Fruit fly (Drosophila melanogaster) whole organism, embryonic: ENCODE data around the gene Pfdn2.

ENCODE experiments used
- Awh ChIP-seq: fragments of 200-800 bp; sonication (Bioruptor generic); IDR thresholded peaks from 2 replicates; pipeline ENCODE4, ENCODE4 v1.3.6; 2022; ENCODE audit warnings: missing biosample characterization, missing genetic modification characterization
- CG11085 ChIP-seq: fragments of 200-800 bp; sonication (Bioruptor generic); IDR thresholded peaks from 2 replicates; pipeline ENCODE4 v1.3.6; 2022; ENCODE audit warnings: missing biosample characterization, missing genetic modification characterization
- CG11695 ChIP-seq: fragments of 200-800 bp; sonication (Bioruptor generic); IDR thresholded peaks from 3 replicates; pipeline ENCODE4 v1.3.6; 2022; ENCODE audit warnings: missing biosample characterization, missing genetic modification characterization
- CG11696 ChIP-seq: fragments of 200-800 bp; sonication (Bioruptor generic); IDR thresholded peaks from 2 replicates; pipeline ENCODE4 v1.3.6; 2022; ENCODE audit warnings: missing biosample characterization, missing genetic modification characterization
- CG12071 ChIP-seq: fragments of 200-800 bp; sonication (Bioruptor generic); optimal IDR thresholded peaks from 3 replicates; lab custom pipeline; 2018; ENCODE audit warnings: missing biosample characterization, mild to moderate bottlenecking, missing genetic modification characterization
- CG13894 ChIP-seq: fragments of 200-800 bp; sonication (Bioruptor generic); optimal IDR thresholded peaks from 3 replicates; lab custom pipeline; 2018; ENCODE audit warnings: missing biosample characterization, mild to moderate bottlenecking, missing genetic modification characterization, moderate library complexity
- CG14710 ChIP-seq: fragments of 200-800 bp; sonication (Bioruptor generic); optimal IDR thresholded peaks from 3 replicates; lab custom pipeline; 2019; ENCODE audit warnings: missing biosample characterization, mild to moderate bottlenecking, missing genetic modification characterization, moderate library complexity
- CG17359 ChIP-seq: fragments of 200-800 bp; sonication (Bioruptor generic); optimal IDR thresholded peaks from 3 replicates; lab custom pipeline; 2018; ENCODE audit warnings: missing biosample characterization, mild to moderate bottlenecking, missing genetic modification characterization, moderate library complexity
- CG2678 ChIP-seq: fragments of 200-800 bp; sonication (Bioruptor generic); optimal IDR thresholded peaks from 3 replicates; lab custom pipeline; 2019; ENCODE audit warnings: missing biosample characterization, mild to moderate bottlenecking, missing genetic modification characterization, moderate library complexity
- CG32532 ChIP-seq: fragments of 200-800 bp; sonication (Bioruptor generic); IDR thresholded peaks from 2 replicates; pipeline ENCODE4 v1.3.6; 2022; ENCODE audit warnings: missing biosample characterization, missing genetic modification characterization
- CG4282 ChIP-seq: fragments of 200-800 bp; sonication (Bioruptor generic); optimal IDR thresholded peaks from 2 replicates; lab custom pipeline; 2016; ENCODE audit warnings: missing biosample characterization, missing genetic modification characterization
- CG4854 ChIP-seq: fragments of 200-800 bp; sonication (Bioruptor generic); optimal IDR thresholded peaks from 2 replicates; lab custom pipeline; 2016; ENCODE audit warnings: missing biosample characterization, missing genetic modification characterization, inconsistent platforms
- CG6683 ChIP-seq: fragments of 200-800 bp; sonication (Bioruptor generic); optimal IDR thresholded peaks from 2 replicates; lab custom pipeline; 2017; ENCODE audit warnings: missing biosample characterization, mild to moderate bottlenecking, missing genetic modification characterization, missing genetic modification reagents
- CG7963 ChIP-seq: fragments of 200-800 bp; sonication (Bioruptor generic); IDR thresholded peaks from 3 replicates; pipeline ENCODE4 v1.3.6; 2022; ENCODE audit warnings: missing biosample characterization, missing genetic modification characterization; ENCODE audit not compliant: partially characterized antibody
- CG8290 ChIP-seq, 3 experiments: fragments of 200-800 bp; sonication (Bioruptor generic); optimal IDR thresholded peaks; 2 replicates each; lab custom pipeline; 2016 to 2019; ENCODE audit warnings: missing biosample characterization in 3 of 3, missing genetic modification characterization in 3 of 3, mild to moderate bottlenecking in 2 of 3, moderate library complexity in 1 of 3
- CG8765 ChIP-seq: fragments of 200-800 bp; sonication (Bioruptor generic); IDR thresholded peaks from 2 replicates; pipeline ENCODE4 v1.3.6; 2022; ENCODE audit warnings: missing biosample characterization, missing genetic modification characterization
- CG9876 ChIP-seq: fragments of 200-800 bp; sonication (Bioruptor generic); optimal IDR thresholded peaks from 2 replicates; lab custom pipeline; 2016; ENCODE audit warnings: missing biosample characterization, missing genetic modification characterization
- Dll ChIP-seq: fragments of 200-800 bp; sonication (Bioruptor generic); IDR thresholded peaks from 4 replicates; pipeline ENCODE4 v1.3.6; 2022; ENCODE audit warnings: missing biosample characterization, missing genetic modification characterization; ENCODE audit not compliant: partially characterized antibody
- HHEX ChIP-seq: fragments of 200-800 bp; sonication (Bioruptor generic); optimal IDR thresholded peaks from 3 replicates; lab custom pipeline; 2017; ENCODE audit warnings: missing biosample characterization, mild to moderate bottlenecking, missing genetic modification characterization, missing genetic modification reagents
- Lhr ChIP-seq: fragments of 200-800 bp; sonication (Bioruptor generic); optimal IDR thresholded peaks from 3 replicates; lab custom pipeline; 2017; ENCODE audit warnings: mild to moderate bottlenecking, missing biosample characterization, missing genetic modification reagents, missing genetic modification characterization
- NC2α ChIP-seq: fragments of 200-800 bp; sonication (Bioruptor generic); optimal IDR thresholded peaks from 2 replicates; lab custom pipeline; 2016; ENCODE audit warnings: missing biosample characterization, missing genetic modification characterization
- Neu2 ChIP-seq: fragments of 200-800 bp; sonication (Bioruptor generic); optimal IDR thresholded peaks from 3 replicates; lab custom pipeline; 2016; ENCODE audit warnings: missing biosample characterization, missing genetic modification characterization, borderline replicate concordance
- Nf-YB ChIP-seq: fragments of 200-800 bp; sonication (Bioruptor generic); optimal IDR thresholded peaks from 3 replicates; lab custom pipeline; 2019; ENCODE audit warnings: missing biosample characterization, mild to moderate bottlenecking, missing genetic modification characterization, moderate library complexity
- Spps ChIP-seq: fragments of 200-800 bp; sonication (Bioruptor generic); optimal IDR thresholded peaks from 2 replicates; lab custom pipeline; 2018; ENCODE audit warnings: missing biosample characterization, mild to moderate bottlenecking, missing genetic modification characterization
- TFAM ChIP-seq: fragments of 200-800 bp; sonication (Bioruptor generic); optimal IDR thresholded peaks from 2 replicates; lab custom pipeline; 2017; ENCODE audit warnings: missing biosample characterization, missing genetic modification characterization, inconsistent platforms
- Usf ChIP-seq: fragments of 200-800 bp; sonication (Bioruptor generic); optimal IDR thresholded peaks from 2 replicates; lab custom pipeline; 2017; ENCODE audit warnings: missing genotype, missing biosample characterization, missing genetic modification characterization
- Vsx1 ChIP-seq: fragments of 200-800 bp; sonication (Bioruptor generic); optimal IDR thresholded peaks from 2 replicates; lab custom pipeline; 2017; ENCODE audit warnings: missing biosample characterization, mild to moderate bottlenecking, missing genetic modification characterization, missing genetic modification reagents
- ase ChIP-seq: fragments of 200-800 bp; sonication (Bioruptor generic); IDR thresholded peaks from 3 replicates; pipeline ENCODE4 v1.3.6; 2022; ENCODE audit warnings: missing biosample characterization, missing genetic modification characterization
- bab2 ChIP-seq: fragments of 200-800 bp; sonication (Bioruptor generic); optimal IDR thresholded peaks from 2 replicates; lab custom pipeline; 2016; ENCODE audit warnings: missing biosample characterization, missing genetic modification characterization
- chm ChIP-seq: fragments of 200-800 bp; sonication (Bioruptor generic); IDR thresholded peaks from 2 replicates; pipeline ENCODE4 v1.3.6; 2022; ENCODE audit warnings: missing biosample characterization, missing genetic modification characterization
- corto ChIP-seq: fragments of 200-800 bp; sonication (Bioruptor generic); optimal IDR thresholded peaks from 2 replicates; lab custom pipeline; 2016; ENCODE audit warnings: missing biosample characterization, mild to moderate bottlenecking, missing genetic modification characterization, moderate library complexity
- crc ChIP-seq: fragments of 200-800 bp; sonication (Bioruptor generic); optimal IDR thresholded peaks from 2 replicates; lab custom pipeline; 2016; ENCODE audit warnings: missing biosample characterization, missing genetic modification characterization
- emc ChIP-seq: fragments of 200-800 bp; sonication (Bioruptor generic); optimal IDR thresholded peaks from 2 replicates; lab custom pipeline; 2016; ENCODE audit warnings: missing biosample characterization, missing genetic modification characterization
- kni ChIP-seq: fragments of 200-800 bp; sonication (Bioruptor generic); optimal IDR thresholded peaks from 3 replicates; lab custom pipeline; 2017; ENCODE audit warnings: mild to moderate bottlenecking, missing biosample characterization, missing genetic modification reagents, missing genetic modification characterization
- lola ChIP-seq, 3 experiments: fragments of >200 bp in 2 of 3; fragments of 200-800 bp in 1 of 3; sonication (Bioruptor generic) in 1 of 3; optimal IDR thresholded peaks; 2 replicates each; lab custom pipeline; 2017 to 2019; ENCODE audit warnings: missing biosample characterization in 3 of 3, missing genetic modification characterization in 3 of 3, mild to moderate bottlenecking in 1 of 3, moderate library complexity in 1 of 3
- nerfin-1 ChIP-seq: fragments of 200-800 bp; sonication (Bioruptor generic); optimal IDR thresholded peaks from 3 replicates; lab custom pipeline; 2019; ENCODE audit warnings: missing biosample characterization, mild to moderate bottlenecking, missing genetic modification characterization, moderate library complexity
- nerfin-2 ChIP-seq: fragments of 200-800 bp; sonication (Bioruptor generic); IDR thresholded peaks from 2 replicates; pipeline ENCODE4 v1.3.6; 2022; ENCODE audit warnings: missing biosample characterization, missing genetic modification characterization; ENCODE audit not compliant: partially characterized antibody
- otp ChIP-seq: fragments of 200-800 bp; sonication (Bioruptor generic); IDR thresholded peaks from 3 replicates; pipeline ENCODE4, ENCODE4 v1.3.6; 2022; ENCODE audit warnings: missing biosample characterization, missing genetic modification characterization
- p53 ChIP-seq: fragments of 200-800 bp; sonication (Bioruptor generic); optimal IDR thresholded peaks from 2 replicates; lab custom pipeline; 2016; ENCODE audit warnings: missing biosample characterization, missing genetic modification characterization
- pb ChIP-seq: fragments of 200-800 bp; sonication (Bioruptor generic); optimal IDR thresholded peaks from 3 replicates; lab custom pipeline; 2016; ENCODE audit warnings: missing biosample characterization, missing genetic modification characterization
- pfk ChIP-seq: fragments of 200-800 bp; sonication (Bioruptor generic); optimal IDR thresholded peaks from 2 replicates; lab custom pipeline; 2018; ENCODE audit warnings: missing biosample characterization, mild to moderate bottlenecking, missing genetic modification characterization, moderate library complexity
- rib ChIP-seq: fragments of 200-800 bp; sonication (Bioruptor generic); IDR thresholded peaks from 2 replicates; pipeline ENCODE4 v1.3.6; 2022; ENCODE audit warnings: missing biosample characterization, missing genetic modification characterization
- row ChIP-seq: fragments of 200-800 bp; sonication (Bioruptor generic); IDR thresholded peaks from 3 replicates; pipeline ENCODE4 v1.3.6; 2022; ENCODE audit warnings: missing biosample characterization, missing genetic modification characterization
- schlank ChIP-seq: fragments of 200-800 bp; sonication (Bioruptor generic); optimal IDR thresholded peaks from 2 replicates; lab custom pipeline; 2018; ENCODE audit warnings: missing biosample characterization, mild to moderate bottlenecking, missing genetic modification characterization
- stwl ChIP-seq: fragments of 200-800 bp; sonication (Bioruptor generic); optimal IDR thresholded peaks from 3 replicates; lab custom pipeline; 2018; ENCODE audit warnings: missing biosample characterization, mild to moderate bottlenecking, missing genetic modification characterization, moderate library complexity
- tin ChIP-seq: fragments of 200-800 bp; sonication (Bioruptor generic); optimal IDR thresholded peaks from 3 replicates; lab custom pipeline; 2016; ENCODE audit warnings: missing biosample characterization, missing genetic modification characterization
- trh ChIP-seq: fragments of 200-800 bp; sonication (Bioruptor generic); optimal IDR thresholded peaks from 2 replicates; lab custom pipeline; 2016; ENCODE audit warnings: missing biosample characterization, missing genetic modification characterization
- zf30C ChIP-seq: fragments of 200-800 bp; sonication (Bioruptor generic); optimal IDR thresholded peaks from 3 replicates; lab custom pipeline; 2018; ENCODE audit warnings: missing biosample characterization, mild to moderate bottlenecking, missing genetic modification characterization

The Pfdn2 gene

DNA sequence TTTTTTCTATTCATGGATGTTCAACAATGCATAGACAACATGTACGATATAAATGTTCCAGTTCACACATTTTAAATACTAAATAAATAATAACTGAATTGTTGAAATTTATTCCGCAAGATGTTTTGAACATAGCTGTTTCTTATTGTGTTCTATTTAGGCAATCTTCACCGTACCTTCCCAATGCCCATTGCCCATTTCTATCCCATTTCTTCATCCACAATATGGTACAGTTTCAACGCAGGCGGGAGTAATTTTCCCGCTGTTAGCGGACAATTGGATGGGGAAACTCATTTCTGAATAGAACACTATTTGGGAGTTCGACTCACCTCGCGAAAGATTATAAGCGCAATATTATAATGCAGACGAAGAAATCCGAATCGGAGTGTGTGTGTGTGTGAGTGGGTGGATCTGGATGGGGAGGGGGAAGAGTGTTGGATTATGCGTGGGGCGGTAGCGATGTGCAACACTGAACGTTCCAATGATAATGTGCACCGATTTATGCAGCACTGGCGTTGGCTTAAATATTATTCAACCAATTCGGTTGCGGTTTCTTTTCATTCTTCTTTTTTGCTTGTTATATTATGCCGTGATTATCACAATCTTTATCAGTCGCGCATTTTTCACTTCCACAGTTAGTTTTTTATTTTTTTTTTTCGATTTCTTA is 17.9 kb upstream of the Pfdn2 start (continued):
- peak; percentile 4 for TF ChIP-seq bab2 (GFP tag; lab: Kevin White, UChicago)
- TF ChIP-seq CG9876 (GFP tag; lab: Kevin White, UChicago): peak; percentile 59
- peak; percentile 79 for TF ChIP-seq kni (GFP tag; lab: Kevin White, UChicago)
- TF ChIP-seq tin: peak; percentile 62
- TF ChIP-seq CG6683 (GFP tag; lab: Kevin White, UChicago): no peak
- peak; percentile 80 for TF ChIP-seq CG8290 (GFP tag; optimal IDR thresholded peaks at IDR 0.05; lab: Kevin White, UChicago)
- TF ChIP-seq CG8290 (tag; optimal IDR thresholded peaks at IDR 0.05; lab: Kevin White, UChicago): peak; percentile 55 to 78
- TF ChIP-seq pfk (GFP tag; lab: Kevin White, UChicago): no peak
- peak; percentile 84 for TF ChIP-seq chm
- TF ChIP-seq stwl (tag; lab: Kevin White, UChicago): peak; percentile 85
- peak; percentile 22 for TF ChIP-seq crc
- TF ChIP-seq CG4282 (GFP tag; lab: Kevin White, UChicago): no peak
- TF ChIP-seq CG12071 (GFP tag; lab: Kevin White, UChicago): no peak
- no peak for TF ChIP-seq TFAM (GFP tag; lab: Kevin White, UChicago)
- TF ChIP-seq pb (GFP tag; lab: Kevin White, UChicago): peak; percentile 20
- peak; percentile 14 for TF ChIP-seq CG4854 (GFP tag; lab: Kevin White, UChicago)
- TF ChIP-seq p53 (GFP tag; lab: Kevin White, UChicago): peak; percentile 29
- no peak for TF ChIP-seq lola (GFP tag; optimal IDR thresholded peaks at IDR 0.05; lab: Kevin White, UChicago)
- TF ChIP-seq zf30C (GFP tag; lab: Kevin White, UChicago): no peak
- TF ChIP-seq CG11695 (GFP tag; lab: Robert Waterston, UW): 0 out of 3 replicates have a peak, but pooled peaks have one; percentile 15
- TF ChIP-seq CG11085 (GFP tag; lab: Robert Waterston, UW): no peak
- no peak for TF ChIP-seq Lhr
- peak; percentile 18 for TF ChIP-seq CG14710 (tag; lab: Kevin White, UChicago)
- no peak for TF ChIP-seq trh (GFP tag; lab: Kevin White, UChicago)
- TF ChIP-seq ase: no peak
- TF ChIP-seq corto (GFP tag; lab: Kevin White, UChicago): peak; percentile 47
- TF ChIP-seq Usf (GFP tag; lab: Kevin White, UChicago): no peak
- no peak for TF ChIP-seq CG2678 (tag; lab: Kevin White, UChicago)
- 0 out of 3 replicates have a peak, but pooled peaks have one; percentile 13 for TF ChIP-seq CG7963 (GFP tag; lab: Robert Waterston, UW)
- TF ChIP-seq Vsx1 (GFP tag; lab: Kevin White, UChicago): peak; percentile 47
- no peak for TF ChIP-seq nerfin-1 (tag; lab: Kevin White, UChicago)
- TF ChIP-seq schlank (tag; lab: Kevin White, UChicago): no peak
- no peak for TF ChIP-seq Awh (GFP tag; lab: Robert Waterston, UW)
- no peak for TF ChIP-seq nerfin-2 (GFP tag; lab: Robert Waterston, UW)
- TF ChIP-seq row (GFP tag; lab: Robert Waterston, UW): no peak; the same call in 1 of the 3 replicates
- 0 out of 2 replicates have a peak, but pooled peaks have one; percentile 43 for TF ChIP-seq CG32532
- no peak for TF ChIP-seq NC2α (GFP tag; lab: Kevin White, UChicago)
- peak; percentile 30 for TF ChIP-seq CG17359 (tag; lab: Kevin White, UChicago)
- no peak for TF ChIP-seq emc (GFP tag; lab: Kevin White, UChicago)
- TF ChIP-seq HHEX (GFP tag; lab: Kevin White, UChicago): peak; percentile 69
- no peak for TF ChIP-seq CG8765 (GFP tag; lab: Robert Waterston, UW)
- no peak for TF ChIP-seq CG11696
- no peak for TF ChIP-seq Neu2 (GFP tag; lab: Kevin White, UChicago)
- TF ChIP-seq Nf-YB (GFP tag; lab: Kevin White, UChicago): peak; percentile 3
- TF ChIP-seq Dll (GFP tag; lab: Robert Waterston, UW): no peak
- no peak; the same call in 2 of the 3 replicates for TF ChIP-seq otp (GFP tag; lab: Robert Waterston, UW)
- no peak for TF ChIP-seq CG13894
- no peak for TF ChIP-seq rib
- TF ChIP-seq Spps (tag; lab: Kevin White, UChicago): no peak
